Worm (Caenorhabditis elegans) whole organism, L3 larva: Measurements from ENCODE around the gene F23F1.2.

ENCODE experiments used
- daf-12 ChIP-seq: fragments of 150-350 bp; optimal IDR thresholded peaks from 2 replicates; lab custom pipeline; 2014; ENCODE audit warnings: missing biosample characterization, missing genetic modification reagents, missing genetic modification characterization
- lin-39 ChIP-seq: fragments of 150-350 bp; optimal IDR thresholded peaks from 2 replicates; lab custom pipeline; 2018; ENCODE audit warnings: missing biosample characterization, missing genetic modification reagents, missing genetic modification characterization

- TF ChIP-seq lin-39 (tag; lab: Kevin White, UChicago) (no peak), daf-12 (tag; lab: Kevin White, UChicago) (no peak)
Measured at ce11 chrII:76662-77061, 42.7 kb downstream of the F23F1.2 start.
